Worm (Caenorhabditis elegans): ENCODE data around the gene cpna-1.

ce11 chrII:4155112-4155823 is 31.2 kb upstream of the cpna-1 start, which contains the start of gene R03H10.2:
- TF ChIP-seq fkh-10 (GFP tag; optimal IDR thresholded peaks at IDR 0.05) (no peak), sox-4 (tag; optimal IDR thresholded peaks at IDR 0.05) (no peak), lim-6 (tag; optimal IDR thresholded peaks at IDR 0.05) (no peak), dve-1 (tag; optimal IDR thresholded peaks at IDR 0.05) (peak; percentile 32)
